Fruit fly (Drosophila melanogaster) whole organism, embryonic: ENCODE results near the gene CG31321.

Experiments
- Blimp-1 ChIP-seq: fragments of 200-800 bp; sonication (Bioruptor generic); optimal IDR thresholded peaks from 3 replicates; lab custom pipeline; 2018; ENCODE audit warnings: missing biosample characterization, missing genetic modification characterization, mild to moderate bottlenecking, moderate library complexity, missing genetic modification reagents
- CG1024 ChIP-seq: fragments of 200-800 bp; sonication (Bioruptor generic); IDR thresholded peaks from 2 replicates; pipeline ENCODE4 v1.3.6; 2022; ENCODE audit warnings: missing biosample characterization, missing genetic modification characterization
- CG10267 ChIP-seq: fragments of 200-800 bp; sonication (Bioruptor generic); optimal IDR thresholded peaks from 2 replicates; lab custom pipeline; 2018; ENCODE audit warnings: missing biosample characterization, mild to moderate bottlenecking, missing genetic modification characterization, moderate library complexity
- CG11456 ChIP-seq: fragments of 200-800 bp; sonication (Bioruptor generic); IDR thresholded peaks from 3 replicates; pipeline ENCODE4 v1.3.6; 2022; ENCODE audit warnings: missing biosample characterization, missing genetic modification characterization
- CG11504 ChIP-seq: fragments of 200-800 bp; sonication (Bioruptor generic); optimal IDR thresholded peaks from 3 replicates; lab custom pipeline; 2019; ENCODE audit warnings: missing biosample characterization, mild to moderate bottlenecking, missing genetic modification characterization, moderate library complexity
- CG12071 ChIP-seq: fragments of 200-800 bp; sonication (Bioruptor generic); optimal IDR thresholded peaks from 3 replicates; lab custom pipeline; 2018; ENCODE audit warnings: missing biosample characterization, mild to moderate bottlenecking, missing genetic modification characterization
- CG13287 ChIP-seq: fragments of 200-800 bp; sonication (Bioruptor generic); IDR thresholded peaks from 2 replicates; pipeline ENCODE4 v1.3.6; 2022; ENCODE audit warnings: missing biosample characterization, missing genetic modification characterization; ENCODE audit not compliant: partially characterized antibody
- CG1529 ChIP-seq: fragments of 200-800 bp; sonication (Bioruptor generic); optimal IDR thresholded peaks from 3 replicates; lab custom pipeline; 2018; ENCODE audit warnings: missing biosample characterization, missing genetic modification characterization
- CG15514 ChIP-seq: fragments of 200-800 bp; sonication (Bioruptor generic); optimal IDR thresholded peaks from 3 replicates; lab custom pipeline; 2017; ENCODE audit warnings: missing biosample characterization, missing genetic modification characterization, mild to moderate bottlenecking, moderate library complexity, missing genetic modification reagents
- CG16863 ChIP-seq: fragments of 200-800 bp; sonication (Bioruptor generic); optimal IDR thresholded peaks from 3 replicates; lab custom pipeline; 2016; ENCODE audit warnings: missing biosample characterization, missing genetic modification characterization
- CG17385 ChIP-seq: fragments of 200-800 bp; sonication (Bioruptor generic); optimal IDR thresholded peaks from 3 replicates; lab custom pipeline; 2018; ENCODE audit warnings: missing biosample characterization, mild to moderate bottlenecking, missing genetic modification characterization
- CG17802 ChIP-seq: fragments of 200-800 bp; sonication (Bioruptor generic); optimal IDR thresholded peaks from 2 replicates; lab custom pipeline; 2018; ENCODE audit warnings: missing biosample characterization, mild to moderate bottlenecking, missing genetic modification characterization, moderate library complexity
- CG17912 ChIP-seq: fragments of 200-800 bp; sonication (Bioruptor generic); optimal IDR thresholded peaks from 2 replicates; lab custom pipeline; 2018; ENCODE audit warnings: missing biosample characterization, mild to moderate bottlenecking, missing genetic modification characterization
- CG2678 ChIP-seq: fragments of 200-800 bp; sonication (Bioruptor generic); optimal IDR thresholded peaks from 3 replicates; lab custom pipeline; 2019; ENCODE audit warnings: missing biosample characterization, mild to moderate bottlenecking, missing genetic modification characterization, moderate library complexity
- CG31388 ChIP-seq: fragments of 200-800 bp; sonication (Bioruptor generic); optimal IDR thresholded peaks from 2 replicates; lab custom pipeline; 2016; ENCODE audit warnings: missing biosample characterization, missing genetic modification characterization
- CG33213 ChIP-seq: fragments of 200-800 bp; sonication (Bioruptor generic); optimal IDR thresholded peaks from 3 replicates; lab custom pipeline; 2016; ENCODE audit warnings: missing biosample characterization, missing genetic modification characterization
- CG34224 ChIP-seq: fragments of 200-800 bp; sonication (Bioruptor generic); IDR thresholded peaks from 3 replicates; pipeline ENCODE4 v1.3.6; 2022; ENCODE audit warnings: missing biosample characterization, missing genetic modification characterization; ENCODE audit not compliant: partially characterized antibody
- CG34422 ChIP-seq: fragments of 200-800 bp; sonication (Bioruptor generic); IDR thresholded peaks from 3 replicates; pipeline ENCODE4 v1.3.6; 2022; ENCODE audit warnings: missing biosample characterization, missing genetic modification characterization
- CG3726 ChIP-seq: fragments of 200-800 bp; sonication (Bioruptor generic); IDR thresholded peaks from 3 replicates; pipeline ENCODE4, ENCODE4 v1.3.6; 2022; ENCODE audit warnings: missing biosample characterization, missing genetic modification characterization
- CG4617 ChIP-seq: fragments of 200-800 bp; sonication (Bioruptor generic); optimal IDR thresholded peaks from 3 replicates; lab custom pipeline; 2016; ENCODE audit warnings: missing biosample characterization, missing genetic modification characterization, borderline replicate concordance
- CG4707 ChIP-seq: fragments of 200-800 bp; sonication (Bioruptor generic); optimal IDR thresholded peaks from 2 replicates; lab custom pipeline; 2018; ENCODE audit warnings: missing biosample characterization, mild to moderate bottlenecking, missing genetic modification characterization, moderate library complexity
- CG4820 ChIP-seq: fragments of 200-800 bp; sonication (Bioruptor generic); optimal IDR thresholded peaks from 3 replicates; lab custom pipeline; 2016; ENCODE audit warnings: missing biosample characterization, missing genetic modification characterization
- CG5180 ChIP-seq: fragments of 200-800 bp; sonication (Bioruptor generic); optimal IDR thresholded peaks from 3 replicates; lab custom pipeline; 2017; ENCODE audit warnings: missing biosample characterization, missing genetic modification characterization, mild to moderate bottlenecking, moderate library complexity, missing genetic modification reagents
- CG6791 ChIP-seq: fragments of 200-800 bp; sonication (Bioruptor generic); IDR thresholded peaks from 3 replicates; pipeline ENCODE4 v1.3.6; 2022; ENCODE audit warnings: missing biosample characterization, missing genetic modification characterization; ENCODE audit not compliant: partially characterized antibody
- CG6854 ChIP-seq: fragments of 200-800 bp; sonication (Bioruptor generic); optimal IDR thresholded peaks from 3 replicates; lab custom pipeline; 2017; ENCODE audit warnings: missing biosample characterization, mild to moderate bottlenecking, missing genetic modification characterization
- CG8388 ChIP-seq: fragments of 200-800 bp; sonication (Bioruptor generic); optimal IDR thresholded peaks from 2 replicates; lab custom pipeline; 2019; ENCODE audit warnings: missing biosample characterization, mild to moderate bottlenecking, missing genetic modification characterization, moderate library complexity
- Dbx ChIP-seq: fragments of 200-800 bp; sonication (Bioruptor generic); IDR thresholded peaks from 3 replicates; pipeline ENCODE4 v1.3.6; 2022; ENCODE audit warnings: missing biosample characterization, missing genetic modification characterization
- Gsc ChIP-seq: fragments of 200-800 bp; sonication (Bioruptor generic); IDR thresholded peaks from 2 replicates; pipeline ENCODE4 v1.3.6; 2022; ENCODE audit warnings: missing biosample characterization, missing genetic modification characterization
- HLH54F ChIP-seq: fragments of 200-800 bp; sonication (Bioruptor generic); optimal IDR thresholded peaks from 3 replicates; lab custom pipeline; 2016; ENCODE audit warnings: missing biosample characterization, missing genetic modification characterization
- Med ChIP-seq: fragments of 200-800 bp; sonication (Bioruptor generic); peaks from one replicate; lab custom pipeline; 2016; ENCODE audit warnings: missing biosample characterization, missing genetic modification characterization, mild to moderate bottlenecking, inconsistent platforms, moderate library complexity
- Nf-YA ChIP-seq: fragments of 200-800 bp; sonication (Bioruptor generic); IDR thresholded peaks from 2 replicates; pipeline ENCODE4 v1.3.6; 2022; ENCODE audit warnings: missing biosample characterization, missing genetic modification characterization
- NfI ChIP-seq: fragments of 200-800 bp; sonication (Bioruptor generic); optimal IDR thresholded peaks from 3 replicates; lab custom pipeline; 2018; ENCODE audit warnings: missing biosample characterization, mild to moderate bottlenecking, missing genetic modification characterization, moderate library complexity
- Optix ChIP-seq: fragments of 200-800 bp; sonication (Bioruptor generic); IDR thresholded peaks from 3 replicates; pipeline ENCODE4 v1.3.6; 2022; ENCODE audit warnings: missing biosample characterization, missing genetic modification characterization
- Scr ChIP-seq: fragments of 200-800 bp; sonication (Bioruptor generic); IDR thresholded peaks from 2 replicates; pipeline ENCODE4 v1.3.6; 2022; ENCODE audit warnings: missing biosample characterization, missing genetic modification characterization; ENCODE audit not compliant: partially characterized antibody
- dpn ChIP-seq, 2 experiments: fragments of 200-800 bp; sonication (Bioruptor generic); optimal IDR thresholded peaks; 3 replicates each; lab custom pipeline; 2016; ENCODE audit warnings: missing biosample characterization in 2 of 2, missing genetic modification characterization in 2 of 2
- fru ChIP-seq: fragments of >200 bp; optimal IDR thresholded peaks from 2 replicates; lab custom pipeline; 2017
- fu2 ChIP-seq: fragments of 200-800 bp; sonication (Bioruptor generic); optimal IDR thresholded peaks from 2 replicates; lab custom pipeline; 2016; ENCODE audit warnings: missing biosample characterization, missing genetic modification characterization
- gsb ChIP-seq: fragments of 200-800 bp; sonication (Bioruptor generic); IDR thresholded peaks from 2 replicates; pipeline ENCODE4 v1.3.6; 2022; ENCODE audit warnings: missing biosample characterization, missing genetic modification characterization
- gsb-n ChIP-seq: fragments of 200-800 bp; sonication (Bioruptor generic); optimal IDR thresholded peaks from 3 replicates; lab custom pipeline; 2018; ENCODE audit warnings: missing biosample characterization, mild to moderate bottlenecking, missing genetic modification characterization
- jing ChIP-seq: fragments of 200-800 bp; sonication (Bioruptor generic); optimal IDR thresholded peaks from 2 replicates; lab custom pipeline; 2018; ENCODE audit warnings: missing biosample characterization, mild to moderate bottlenecking, missing genetic modification characterization
- lilli ChIP-seq: fragments of 200-800 bp; sonication (Bioruptor generic); optimal IDR thresholded peaks from 3 replicates; lab custom pipeline; 2016; ENCODE audit warnings: missing biosample characterization, missing genetic modification characterization
- lola ChIP-seq, 3 experiments: fragments of >200 bp in 2 of 3; fragments of 200-800 bp in 1 of 3; sonication (Bioruptor generic) in 1 of 3; optimal IDR thresholded peaks; 2 replicates each; lab custom pipeline; 2017 to 2019; ENCODE audit warnings: missing biosample characterization in 3 of 3, missing genetic modification characterization in 3 of 3, mild to moderate bottlenecking in 1 of 3, moderate library complexity in 1 of 3
- onecut ChIP-seq: fragments of 200-800 bp; sonication (Bioruptor generic); IDR thresholded peaks from 2 replicates; pipeline ENCODE4 v1.3.6; 2022; ENCODE audit warnings: missing biosample characterization, missing genetic modification characterization
- org-1 ChIP-seq: fragments of 200-800 bp; sonication (Bioruptor generic); optimal IDR thresholded peaks from 2 replicates; lab custom pipeline; 2017; ENCODE audit warnings: missing biosample characterization, missing genetic modification characterization
- pb ChIP-seq: fragments of 200-800 bp; sonication (Bioruptor generic); optimal IDR thresholded peaks from 3 replicates; lab custom pipeline; 2016; ENCODE audit warnings: missing biosample characterization, missing genetic modification characterization
- pho ChIP-seq: fragments of 200-800 bp; sonication (Bioruptor generic); optimal IDR thresholded peaks from 2 replicates; lab custom pipeline; 2016; ENCODE audit warnings: missing biosample characterization, missing genetic modification characterization
- run ChIP-seq: fragments of 200-800 bp; sonication (Bioruptor generic); optimal IDR thresholded peaks from 3 replicates; lab custom pipeline; 2018; ENCODE audit warnings: missing biosample characterization, mild to moderate bottlenecking, missing genetic modification characterization
- sens ChIP-seq: fragments of 200-800 bp; sonication (Bioruptor generic); peaks from one replicate; lab custom pipeline; 2016; ENCODE audit warnings: missing biosample characterization, missing genetic modification characterization
- sima ChIP-seq: fragments of 200-800 bp; sonication (Bioruptor generic); optimal IDR thresholded peaks from 2 replicates; lab custom pipeline; 2016; ENCODE audit warnings: missing biosample characterization, missing genetic modification characterization

Gene CG31321

DNA sequence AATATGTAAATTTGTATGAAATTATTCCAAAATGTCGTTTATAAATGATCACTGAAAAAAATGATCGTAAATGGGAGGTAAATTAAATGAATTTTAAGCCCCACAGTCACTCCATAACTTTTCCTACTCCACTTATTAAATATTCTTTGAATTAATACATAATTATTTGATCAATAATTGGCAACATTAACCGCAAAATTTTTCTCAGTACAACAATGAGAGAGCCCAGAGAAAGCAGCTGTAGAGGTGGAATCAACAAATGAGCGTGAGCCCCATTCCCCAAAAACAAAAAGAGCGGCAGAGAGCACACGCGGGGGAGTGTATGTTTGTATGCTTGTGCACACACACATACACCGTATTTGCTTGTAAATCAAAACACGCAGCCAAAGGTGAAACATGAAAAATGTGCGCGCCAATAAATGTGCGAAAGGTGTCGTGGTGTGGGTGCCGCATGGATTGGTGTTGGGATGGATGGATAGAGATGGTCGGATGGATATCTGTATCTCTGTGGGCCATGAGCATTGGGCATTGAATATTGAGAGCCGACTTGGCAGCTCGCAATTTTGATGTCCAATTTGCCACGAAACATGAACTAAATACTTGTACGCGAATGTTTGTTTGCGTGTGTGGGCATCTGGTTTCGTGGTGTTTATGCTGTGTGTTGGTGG is 26.3 kb upstream of the CG31321 start (continued):
- peak; percentile 96 to 98 for TF ChIP-seq dpn (GFP tag; optimal IDR thresholded peaks at IDR 0.05; lab: Kevin White, UChicago)
- TF ChIP-seq run (tag; lab: Kevin White, UChicago), result peak; percentile 97
- TF ChIP-seq Dbx (GFP tag; lab: Robert Waterston, UW), result no peak
- TF ChIP-seq CG1024 (GFP tag; lab: Robert Waterston, UW), result no peak
- peak in 2 of 3 experiments; percentile 48 to 97 for TF ChIP-seq lola (GFP tag; optimal IDR thresholded peaks at IDR 0.05; lab: Kevin White, UChicago)
- TF ChIP-seq CG3726 (GFP tag; lab: Robert Waterston, UW), result no peak
- peak; percentile 95 for TF ChIP-seq CG16863 (GFP tag; lab: Kevin White, UChicago)
- no peak for TF ChIP-seq CG6791 (GFP tag; lab: Robert Waterston, UW)
- TF ChIP-seq Med, result peak; percentile 99
- TF ChIP-seq CG34224 (GFP tag; lab: Robert Waterston, UW), result no peak
- TF ChIP-seq pb (GFP tag; lab: Kevin White, UChicago), result peak; percentile 67
- TF ChIP-seq jing (GFP tag; lab: Kevin White, UChicago), result peak; percentile 98
- no peak for TF ChIP-seq fru (lab: Kevin White, UChicago)
- TF ChIP-seq Scr, result no peak
- TF ChIP-seq CG4707 (GFP tag; lab: Kevin White, UChicago), result peak; percentile 96
- TF ChIP-seq CG31388 (GFP tag; lab: Kevin White, UChicago), result peak; percentile 96

DNA sequence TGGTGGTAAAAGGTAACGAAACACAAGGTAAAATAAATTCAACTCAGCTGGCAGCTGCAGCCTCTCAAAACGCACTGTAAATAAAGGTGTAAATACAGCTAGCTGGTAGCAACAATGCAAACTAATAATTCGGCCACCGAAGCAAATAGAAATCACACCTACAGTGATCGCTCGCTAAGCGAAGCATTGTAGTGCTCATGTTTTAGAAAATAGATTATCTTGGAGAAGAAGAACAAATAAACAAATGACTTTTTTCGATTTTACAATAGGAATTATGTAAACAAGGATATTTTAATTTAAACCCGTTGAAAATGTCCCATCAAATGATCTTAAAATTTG is 25.8 kb upstream of the CG31321 start:
- TF ChIP-seq CG33213 (peak; percentile 13), CG12071 (GFP tag; lab: Kevin White, UChicago) (peak; percentile 53), CG5180 (GFP tag; lab: Kevin White, UChicago) (peak; percentile 10), org-1 (GFP tag; lab: Kevin White, UChicago) (no peak), CG4820 (no peak), CG2678 (peak; percentile 27), lilli (GFP tag; lab: Kevin White, UChicago) (no peak), CG17802 (tag; lab: Kevin White, UChicago) (peak; percentile 8), CG17912 (GFP tag; lab: Kevin White, UChicago) (no peak), CG13287 (GFP tag; lab: Robert Waterston, UW) (no peak), gsb-n (tag; lab: Kevin White, UChicago) (no peak), CG10267 (no peak), CG34422 (GFP tag; lab: Robert Waterston, UW) (no peak), Blimp-1 (GFP tag; lab: Kevin White, UChicago) (peak; percentile 5), sens (GFP tag; lab: Kevin White, UChicago) (peak; percentile 79), HLH54F (GFP tag; lab: Kevin White, UChicago) (peak; percentile 1), Nf-YA (GFP tag; lab: Robert Waterston, UW) (no peak), CG11456 (GFP tag; lab: Robert Waterston, UW) (no peak), onecut (GFP tag; lab: Robert Waterston, UW) (peak; percentile 51), NfI (GFP tag; lab: Kevin White, UChicago) (no peak), Gsc (GFP tag; lab: Robert Waterston, UW) (no peak), Optix (no peak), CG8388 (GFP tag; lab: Kevin White, UChicago) (peak; percentile 30), CG11504 (tag; lab: Kevin White, UChicago) (peak; percentile 44), CG1529 (GFP tag; lab: Kevin White, UChicago) (no peak), pho (GFP tag; lab: Kevin White, UChicago) (peak; percentile 34), sima (GFP tag; lab: Kevin White, UChicago) (peak; percentile 4), CG17385 (peak; percentile 8), CG15514 (GFP tag; lab: Kevin White, UChicago) (peak; percentile 13), CG4617 (GFP tag; lab: Kevin White, UChicago) (no peak), gsb (GFP tag; lab: Robert Waterston, UW) (no peak), CG6854 (no peak), fu2 (GFP tag; lab: Kevin White, UChicago) (no peak)
